Fruit fly (Drosophila melanogaster) whole organism, adult: ENCODE results near the gene CG5697.

ENCODE experiments used
- CG12768 ChIP-seq: fragments of 200-800 bp; sonication (Bioruptor generic); optimal IDR thresholded peaks from 2 replicates; lab custom pipeline; 2017; ENCODE audit warnings: missing biosample characterization, missing genetic modification characterization, mild to moderate bottlenecking, moderate library complexity, missing genetic modification reagents
- CG1620 ChIP-seq: fragments of 200-800 bp; sonication (Bioruptor generic); optimal IDR thresholded peaks from 2 replicates; lab custom pipeline; 2016; ENCODE audit warnings: missing biosample characterization, missing genetic modification characterization
- CG33017 ChIP-seq: fragments of 200-800 bp; sonication (Bioruptor generic); optimal IDR thresholded peaks from 2 replicates; lab custom pipeline; 2018; ENCODE audit warnings: missing biosample characterization, mild to moderate bottlenecking, missing genetic modification characterization, moderate library complexity
- CG5204 ChIP-seq: fragments of 200-800 bp; sonication (Bioruptor generic); optimal IDR thresholded peaks from 2 replicates; lab custom pipeline; 2016; ENCODE audit warnings: missing biosample characterization, missing genetic modification characterization
- CG7045 ChIP-seq: fragments of 200-800 bp; sonication (Bioruptor generic); optimal IDR thresholded peaks from 2 replicates; lab custom pipeline; 2017; ENCODE audit warnings: missing biosample characterization, mild to moderate bottlenecking, missing genetic modification characterization
- CG7101 ChIP-seq: fragments of 200-800 bp; sonication (Bioruptor generic); optimal IDR thresholded peaks from 2 replicates; lab custom pipeline; 2018; ENCODE audit warnings: missing biosample characterization, mild to moderate bottlenecking, missing genetic modification characterization, moderate library complexity
- Crg-1 ChIP-seq: fragments of 200-800 bp; sonication (Bioruptor generic); optimal IDR thresholded peaks from 2 replicates; lab custom pipeline; 2016; ENCODE audit warnings: missing biosample characterization, missing genetic modification characterization
- cic ChIP-seq: fragments of 200-800 bp; sonication (Bioruptor generic); optimal IDR thresholded peaks from 2 replicates; lab custom pipeline; 2017; ENCODE audit warnings: missing biosample characterization, mild to moderate bottlenecking, missing genetic modification characterization, moderate library complexity
- cnc ChIP-seq, 2 experiments: fragments of >200 bp; optimal IDR thresholded peaks; 2 replicates each; lab custom pipeline; 2017
- toe ChIP-seq: fragments of 200-800 bp; sonication (Bioruptor generic); optimal IDR thresholded peaks from 2 replicates; lab custom pipeline; 2016; ENCODE audit warnings: missing biosample characterization, missing genetic modification characterization

DNA sequence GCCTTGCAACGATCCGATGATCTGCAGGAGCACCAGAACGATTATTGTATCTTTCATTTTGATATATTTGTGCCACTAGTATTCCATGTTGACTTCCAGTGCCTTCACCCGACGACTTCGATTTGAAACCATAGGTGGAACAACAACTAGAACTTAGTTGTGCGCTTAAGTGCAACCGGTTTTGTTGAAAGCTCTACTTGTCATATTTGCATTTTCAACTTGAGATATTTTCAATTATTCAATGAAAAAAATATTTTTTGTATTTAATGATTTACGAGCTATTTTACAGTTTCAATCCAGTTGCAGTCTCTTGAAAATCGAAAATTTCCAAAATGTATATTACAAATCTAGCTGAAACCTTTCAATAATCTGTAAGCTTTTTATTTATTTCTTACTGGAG is 31.2 kb downstream of the CG5697 start, which contains the start of gene CG31207:
- no peak for TF ChIP-seq CG7045 (GFP tag; lab: Kevin White, UChicago)
- no peak for TF ChIP-seq Crg-1 (GFP tag; lab: Kevin White, UChicago)
- TF ChIP-seq cic (GFP tag; lab: Kevin White, UChicago), result no peak
- TF ChIP-seq CG12768 (GFP tag; lab: Kevin White, UChicago), result no peak
- no peak for TF ChIP-seq CG1620
- TF ChIP-seq CG33017 (tag; lab: Kevin White, UChicago), result no peak
- no peak for TF ChIP-seq CG5204
- no peak for TF ChIP-seq toe (GFP tag; lab: Kevin White, UChicago)
- no peak for TF ChIP-seq cnc (optimal IDR thresholded peaks at IDR 0.05; lab: Kevin White, UChicago)
- TF ChIP-seq CG7101, result no peak
